Worm (Caenorhabditis elegans): ENCODE measurements around the gene fipr-27.

- TF ChIP-seq elt-1 (tag; optimal IDR thresholded peaks at IDR 0.05; ENCODE audit: borderline replicate concordance, insufficient read depth) (no peak), unc-62 (GFP tag; optimal IDR thresholded peaks at IDR 0.05) (no peak), nhr-237 (tag; optimal IDR thresholded peaks at IDR 0.05) (no peak), snpc-4 (tag; optimal IDR thresholded peaks at IDR 0.05) (no peak), ztf-11 (tag; optimal IDR thresholded peaks at IDR 0.05) (no peak), elt-3 (tag; optimal IDR thresholded peaks at IDR 0.05) (no peak), nhr-12 (tag; optimal IDR thresholded peaks at IDR 0.05) (no peak), lin-13 (tag; optimal IDR thresholded peaks at IDR 0.05) (no peak), mab-5 (tag; optimal IDR thresholded peaks at IDR 0.05) (no peak), nhr-28 (tag; optimal IDR thresholded peaks at IDR 0.05) (no peak), hlh-1 (tag; optimal IDR thresholded peaks at IDR 0.05) (no peak)
These were observed 1.6 kb upstream of the fipr-27 start, which contains the start of gene Y51H4A.936 for ce11 chrIV:16629090-16629489.

Measured in whole organism, mixed stage, embryonic.